Fruit fly (Drosophila melanogaster) whole organism, embryonic: Measurements from ENCODE around the gene Ada1-1.
A peak's percentile ranks its signal among the peaks of the same experiment; 100 is the strongest.

Experiments
- Ada2b ChIP-seq: fragments of 200-800 bp; sonication (Bioruptor generic); IDR thresholded peaks from 2 replicates; pipeline ENCODE4 v1.3.6; 2022; ENCODE audit warnings: missing biosample characterization, missing genetic modification characterization
- Asciz ChIP-seq: fragments of 200-800 bp; sonication (Bioruptor generic); optimal IDR thresholded peaks from 2 replicates; lab custom pipeline; 2017; ENCODE audit warnings: missing biosample characterization, mild to moderate bottlenecking, missing genetic modification characterization, missing genetic modification reagents
- CG1024 ChIP-seq: fragments of 200-800 bp; sonication (Bioruptor generic); IDR thresholded peaks from 2 replicates; pipeline ENCODE4 v1.3.6; 2022; ENCODE audit warnings: missing biosample characterization, missing genetic modification characterization
- CG10565 ChIP-seq: fragments of 200-800 bp; sonication (Bioruptor generic); optimal IDR thresholded peaks from 3 replicates; lab custom pipeline; 2016; ENCODE audit warnings: missing biosample characterization, mild to moderate bottlenecking, missing genetic modification characterization
- CG10959 ChIP-seq: fragments of 200-800 bp; sonication (Bioruptor generic); IDR thresholded peaks from 2 replicates; pipeline ENCODE4 v1.3.6; 2022; ENCODE audit warnings: missing biosample characterization, missing genetic modification characterization
- CG11093 ChIP-seq: fragments of 200-800 bp; sonication (Bioruptor generic); IDR thresholded peaks from 3 replicates; pipeline ENCODE4 v1.3.6; 2022; ENCODE audit warnings: missing biosample characterization, missing genetic modification characterization
- CG11398 ChIP-seq: fragments of 200-800 bp; sonication (Bioruptor generic); optimal IDR thresholded peaks from 2 replicates; lab custom pipeline; 2016; ENCODE audit warnings: missing biosample characterization, missing genetic modification characterization
- CG11504 ChIP-seq: fragments of 200-800 bp; sonication (Bioruptor generic); optimal IDR thresholded peaks from 3 replicates; lab custom pipeline; 2019; ENCODE audit warnings: missing biosample characterization, mild to moderate bottlenecking, missing genetic modification characterization, moderate library complexity
- CG12155 ChIP-seq: fragments of 200-800 bp; sonication (Bioruptor generic); optimal IDR thresholded peaks from 3 replicates; lab custom pipeline; 2016; ENCODE audit warnings: missing biosample characterization, missing genetic modification characterization
- CG12769 ChIP-seq: fragments of 200-800 bp; sonication (Bioruptor generic); optimal IDR thresholded peaks from 2 replicates; lab custom pipeline; 2019; ENCODE audit warnings: missing biosample characterization, mild to moderate bottlenecking, missing genetic modification characterization, moderate library complexity
- CG13296 ChIP-seq: fragments of 200-800 bp; sonication (Bioruptor generic); optimal IDR thresholded peaks from 3 replicates; lab custom pipeline; 2018; ENCODE audit warnings: missing biosample characterization, mild to moderate bottlenecking, missing genetic modification characterization
- CG1603 ChIP-seq: fragments of 200-800 bp; sonication (Bioruptor generic); optimal IDR thresholded peaks from 2 replicates; lab custom pipeline; 2019; ENCODE audit warnings: missing biosample characterization, mild to moderate bottlenecking, missing genetic modification characterization, moderate library complexity
- CG17612 ChIP-seq: fragments of 200-800 bp; sonication (Bioruptor generic); IDR thresholded peaks from 2 replicates; pipeline ENCODE4 v1.3.6; 2022; ENCODE audit warnings: missing biosample characterization, missing genetic modification characterization
- CG18599 ChIP-seq: fragments of 200-800 bp; sonication (Bioruptor generic); optimal IDR thresholded peaks from 3 replicates; lab custom pipeline; 2017; ENCODE audit warnings: missing biosample characterization, missing genetic modification characterization, mild to moderate bottlenecking, moderate library complexity, missing genetic modification reagents
- CG33213 ChIP-seq: fragments of 200-800 bp; sonication (Bioruptor generic); optimal IDR thresholded peaks from 3 replicates; lab custom pipeline; 2016; ENCODE audit warnings: missing biosample characterization, missing genetic modification characterization
- CG4617 ChIP-seq: fragments of 200-800 bp; sonication (Bioruptor generic); optimal IDR thresholded peaks from 3 replicates; lab custom pipeline; 2016; ENCODE audit warnings: missing biosample characterization, missing genetic modification characterization, borderline replicate concordance
- CG6254 ChIP-seq: fragments of 200-800 bp; sonication (Bioruptor generic); optimal IDR thresholded peaks from 3 replicates; lab custom pipeline; 2017; ENCODE audit warnings: mild to moderate bottlenecking, missing biosample characterization, missing genetic modification reagents, missing genetic modification characterization
- CG6272 ChIP-seq: fragments of 200-800 bp; sonication (Bioruptor generic); IDR thresholded peaks from 2 replicates; pipeline ENCODE4 v1.3.6; 2022; ENCODE audit warnings: missing biosample characterization, missing genetic modification characterization
- CG7357 ChIP-seq: fragments of 200-800 bp; sonication (Bioruptor generic); IDR thresholded peaks from 3 replicates; pipeline ENCODE4 v1.3.6; 2022; ENCODE audit warnings: missing biosample characterization, missing genetic modification characterization
- CG8089 ChIP-seq: fragments of 200-800 bp; sonication (Bioruptor generic); optimal IDR thresholded peaks from 3 replicates; lab custom pipeline; 2016; ENCODE audit warnings: missing biosample characterization, missing genetic modification characterization
- H15 ChIP-seq: fragments of 200-800 bp; sonication (Bioruptor generic); IDR thresholded peaks from 3 replicates; pipeline ENCODE4 v1.3.6; 2022; ENCODE audit warnings: missing biosample characterization, missing genetic modification characterization
- HLH3B ChIP-seq: fragments of 200-800 bp; sonication (Bioruptor generic); IDR thresholded peaks from 2 replicates; pipeline ENCODE4 v1.3.6; 2022; ENCODE audit warnings: missing biosample characterization, missing genetic modification characterization
- Hmr ChIP-seq: fragments of 200-800 bp; sonication (Bioruptor generic); optimal IDR thresholded peaks from 3 replicates; lab custom pipeline; 2017; ENCODE audit warnings: mild to moderate bottlenecking, missing biosample characterization, missing genetic modification reagents, missing genetic modification characterization
- Kr ChIP-seq: fragments of 200-800 bp; sonication (Bioruptor generic); optimal IDR thresholded peaks from 2 replicates; lab custom pipeline; 2017; ENCODE audit warnings: missing biosample characterization, mild to moderate bottlenecking, missing genetic modification characterization
- Mrtf ChIP-seq: fragments of 200-800 bp; sonication (Bioruptor generic); IDR thresholded peaks from 3 replicates; pipeline ENCODE4 v1.3.6; 2022; ENCODE audit warnings: missing biosample characterization, missing genetic modification characterization
- NK7.1 ChIP-seq: fragments of 200-800 bp; sonication (Bioruptor generic); optimal IDR thresholded peaks from 3 replicates; lab custom pipeline; 2016; ENCODE audit warnings: missing biosample characterization, missing genetic modification characterization
- Nf-YA ChIP-seq: fragments of 200-800 bp; sonication (Bioruptor generic); IDR thresholded peaks from 2 replicates; pipeline ENCODE4 v1.3.6; 2022; ENCODE audit warnings: missing biosample characterization, missing genetic modification characterization
- Sox100B ChIP-seq: fragments of 200-800 bp; sonication (Bioruptor generic); optimal IDR thresholded peaks from 3 replicates; lab custom pipeline; 2018; ENCODE audit warnings: missing biosample characterization, mild to moderate bottlenecking, missing genetic modification characterization
- Sry-β ChIP-seq: fragments of 200-800 bp; sonication (Bioruptor generic); optimal IDR thresholded peaks from 2 replicates; lab custom pipeline; 2018; ENCODE audit warnings: missing biosample characterization, mild to moderate bottlenecking, missing genetic modification characterization, moderate library complexity
- Stat92E ChIP-seq, 3 experiments: fragments of >200 bp in 2 of 3; fragments of 200-800 bp in 1 of 3; sonication (Bioruptor generic) in 1 of 3; optimal IDR thresholded peaks; 2 replicates each; lab custom pipeline; 2017 to 2019; ENCODE audit warnings: missing biosample characterization in 3 of 3, missing genetic modification characterization in 3 of 3, mild to moderate bottlenecking in 1 of 3, moderate library complexity in 1 of 3
- ap ChIP-seq: fragments of 200-800 bp; sonication (Bioruptor generic); IDR thresholded peaks from 2 replicates; pipeline ENCODE4 v1.3.6; 2022; ENCODE audit warnings: missing biosample characterization, missing genetic modification characterization
- cad ChIP-seq: fragments of >200 bp; optimal IDR thresholded peaks from 2 replicates; lab custom pipeline; 2017; ENCODE audit warnings: missing biosample characterization, missing genetic modification characterization
- dmrt11E ChIP-seq: fragments of 200-800 bp; sonication (Bioruptor generic); optimal IDR thresholded peaks from 3 replicates; lab custom pipeline; 2018; ENCODE audit warnings: missing biosample characterization, mild to moderate bottlenecking, missing genetic modification characterization, moderate library complexity
- dpn ChIP-seq, 2 experiments: fragments of 200-800 bp; sonication (Bioruptor generic); optimal IDR thresholded peaks; 3 replicates each; lab custom pipeline; 2016; ENCODE audit warnings: missing biosample characterization in 2 of 2, missing genetic modification characterization in 2 of 2
- fd102C ChIP-seq: fragments of 200-800 bp; sonication (Bioruptor generic); optimal IDR thresholded peaks from 2 replicates; lab custom pipeline; 2018; ENCODE audit warnings: missing biosample characterization, mild to moderate bottlenecking, missing genetic modification characterization, moderate library complexity
- jigr1 ChIP-seq: fragments of 200-800 bp; sonication (Bioruptor generic); IDR thresholded peaks from 3 replicates; pipeline ENCODE4 v1.3.6; 2022; ENCODE audit warnings: missing biosample characterization, missing genetic modification characterization
- jumu ChIP-seq: fragments of 200-800 bp; sonication (Bioruptor generic); optimal IDR thresholded peaks from 3 replicates; lab custom pipeline; 2016; ENCODE audit warnings: missing biosample characterization, missing genetic modification characterization
- kni ChIP-seq: fragments of 200-800 bp; sonication (Bioruptor generic); optimal IDR thresholded peaks from 3 replicates; lab custom pipeline; 2017; ENCODE audit warnings: mild to moderate bottlenecking, missing biosample characterization, missing genetic modification reagents, missing genetic modification characterization
- lola ChIP-seq, 3 experiments: fragments of >200 bp in 2 of 3; fragments of 200-800 bp in 1 of 3; sonication (Bioruptor generic) in 1 of 3; optimal IDR thresholded peaks; 2 replicates each; lab custom pipeline; 2017 to 2019; ENCODE audit warnings: missing biosample characterization in 3 of 3, missing genetic modification characterization in 3 of 3, mild to moderate bottlenecking in 1 of 3, moderate library complexity in 1 of 3
- mam ChIP-seq: fragments of 200-800 bp; sonication (Bioruptor generic); optimal IDR thresholded peaks from 3 replicates; lab custom pipeline; 2016; ENCODE audit warnings: missing biosample characterization, missing genetic modification characterization
- nerfin-1 ChIP-seq: fragments of 200-800 bp; sonication (Bioruptor generic); optimal IDR thresholded peaks from 3 replicates; lab custom pipeline; 2019; ENCODE audit warnings: missing biosample characterization, mild to moderate bottlenecking, missing genetic modification characterization, moderate library complexity
- p53 ChIP-seq: fragments of 200-800 bp; sonication (Bioruptor generic); optimal IDR thresholded peaks from 2 replicates; lab custom pipeline; 2016; ENCODE audit warnings: missing biosample characterization, missing genetic modification characterization
- schlank ChIP-seq: fragments of 200-800 bp; sonication (Bioruptor generic); optimal IDR thresholded peaks from 2 replicates; lab custom pipeline; 2018; ENCODE audit warnings: missing biosample characterization, mild to moderate bottlenecking, missing genetic modification characterization
- scrt ChIP-seq: fragments of 200-800 bp; sonication (Bioruptor generic); optimal IDR thresholded peaks from 2 replicates; lab custom pipeline; 2018; ENCODE audit warnings: missing biosample characterization, mild to moderate bottlenecking, missing genetic modification characterization, moderate library complexity
- sens-2 ChIP-seq: fragments of 200-800 bp; sonication (Bioruptor generic); IDR thresholded peaks from 2 replicates; pipeline ENCODE4 v1.3.6; 2022; ENCODE audit warnings: missing biosample characterization, missing genetic modification characterization
- sisA ChIP-seq: fragments of 200-800 bp; sonication (Bioruptor generic); IDR thresholded peaks from 2 replicates; pipeline ENCODE4 v1.3.6; 2022; ENCODE audit warnings: missing biosample characterization, missing genetic modification characterization
- slou ChIP-seq: fragments of 200-800 bp; sonication (Bioruptor generic); optimal IDR thresholded peaks from 3 replicates; lab custom pipeline; 2016; ENCODE audit warnings: missing biosample characterization, missing genetic modification characterization
- so ChIP-seq: fragments of 200-800 bp; sonication (Bioruptor generic); IDR thresholded peaks from 3 replicates; pipeline ENCODE4 v1.3.6; 2022; ENCODE audit warnings: missing biosample characterization, missing genetic modification characterization
- toy ChIP-seq: fragments of 200-800 bp; sonication (Bioruptor generic); IDR thresholded peaks from 2 replicates; pipeline ENCODE4 v1.3.6; 2022; ENCODE audit warnings: missing biosample characterization, missing genetic modification characterization

Gene Ada1-1

dm6 chr2L:12044613-12045350 is 48.2 kb downstream of the Ada1-1 start, which contains the start of gene CG6785 (continued):
- TF ChIP-seq CG12155 (peak; percentile 58), CG6272 (GFP tag; lab: Robert Waterston, UW) (no peak), CG11398 (GFP tag; lab: Kevin White, UChicago) (peak; percentile 94), HLH3B (GFP tag; lab: Robert Waterston, UW) (peak; percentile 69; the same call in 1 of the 2 replicates), CG12769 (tag; lab: Kevin White, UChicago) (peak; percentile 81), Stat92E (GFP tag; optimal IDR thresholded peaks at IDR 0.05; lab: Kevin White, UChicago) (peak in 1 of 3 experiments; percentile 51), mam (peak; percentile 37), scrt (GFP tag; lab: Kevin White, UChicago) (peak; percentile 74), CG10565 (no peak), Asciz (peak; percentile 98), CG6254 (peak; percentile 82), dpn (GFP tag; optimal IDR thresholded peaks at IDR 0.05; lab: Kevin White, UChicago) (peak; percentile 70 to 80), CG4617 (GFP tag; lab: Kevin White, UChicago) (peak; percentile 49), Mrtf (GFP tag; lab: Robert Waterston, UW) (no peak), sisA (GFP tag; lab: Robert Waterston, UW) (no peak), fd102C (peak; percentile 70), CG17612 (GFP tag; lab: Robert Waterston, UW) (no peak), CG7357 (GFP tag; lab: Robert Waterston, UW) (no peak), kni (peak; percentile 86), CG33213 (GFP tag; lab: Kevin White, UChicago) (peak; percentile 86), so (GFP tag; lab: Robert Waterston, UW) (peak; percentile 74; the same call in 2 of the 3 replicates), CG8089 (GFP tag; lab: Kevin White, UChicago) (peak; percentile 88), p53 (GFP tag; lab: Kevin White, UChicago) (peak; percentile 85), CG11093 (GFP tag; lab: Robert Waterston, UW) (no peak), CG1603 (peak; percentile 83), sens-2 (peak; percentile 29; the same call in 1 of the 2 replicates), nerfin-1 (tag; lab: Kevin White, UChicago) (peak; percentile 80), jigr1 (GFP tag; lab: Robert Waterston, UW) (no peak), Sox100B (GFP tag; lab: Kevin White, UChicago) (peak; percentile 90), Hmr (GFP tag; lab: Kevin White, UChicago) (peak; percentile 90), dmrt11E (tag; lab: Kevin White, UChicago) (peak; percentile 69), Ada2b (GFP tag; lab: Robert Waterston, UW) (no peak), Kr (GFP tag; lab: Kevin White, UChicago) (peak; percentile 59), ap (GFP tag; lab: Robert Waterston, UW) (no peak), H15 (GFP tag; lab: Robert Waterston, UW) (no peak), CG1024 (peak; percentile 57; the same call in 1 of the 2 replicates), jumu (GFP tag; lab: Kevin White, UChicago) (peak; percentile 38), CG11504 (tag; lab: Kevin White, UChicago) (peak; percentile 80), lola (GFP tag; optimal IDR thresholded peaks at IDR 0.05; lab: Kevin White, UChicago) (peak in 1 of 3 experiments; percentile 58), Nf-YA (GFP tag; lab: Robert Waterston, UW) (no peak; the same call in 1 of the 2 replicates), schlank (tag; lab: Kevin White, UChicago) (peak; percentile 84), toy (GFP tag; lab: Robert Waterston, UW) (no peak), CG10959 (GFP tag; lab: Robert Waterston, UW) (0 out of 2 replicates have a peak, but pooled peaks have one; percentile 11), CG13296 (GFP tag; lab: Kevin White, UChicago) (peak; percentile 87), NK7.1 (peak; percentile 84), Sry-β (peak; percentile 66), CG18599 (GFP tag; lab: Kevin White, UChicago) (peak; percentile 90), cad (GFP tag; lab: Kevin White, UChicago) (no peak), slou (peak; percentile 26)
